Worm (Caenorhabditis elegans): ENCODE results near the gene F56C3.7.

F56C3.7 gene

ce11 chrX:1379391-1379790 lies 8.8 kb upstream of the F56C3.7 start (continued):
- TF ChIP-seq Y67H2A.10 (GFP tag; conservative IDR thresholded peaks at IDR 0.05) (peak; percentile 32), sptf-2 (GFP tag; optimal IDR thresholded peaks at IDR 0.05) (peak; percentile 71), rcor-1 (GFP tag; IDR thresholded peaks at IDR 0.05) (peak; percentile 64), sdz-38 (tag; optimal IDR thresholded peaks at IDR 0.05) (no peak), lir-1 (GFP tag; conservative IDR thresholded peaks at IDR 0.05) (no peak; the same call in 1 of the 2 replicates), F57C9.4 (tag; optimal IDR thresholded peaks at IDR 0.05) (no peak), unc-130 (GFP tag; optimal IDR thresholded peaks at IDR 0.05) (peak; percentile 42), attf-3 (GFP tag; conservative IDR thresholded peaks at IDR 0.05) (no peak), snpc-4 (GFP tag; optimal IDR thresholded peaks at IDR 0.05) (peak; percentile 66), snpc-4 (tag; optimal IDR thresholded peaks at IDR 0.05) (peak in 3 of 4 experiments; percentile 78 to 86 (median 81)), sea-2 (GFP tag; IDR thresholded peaks at IDR 0.05) (no peak), mxl-1 (tag; optimal IDR thresholded peaks at IDR 0.05) (peak; percentile 67), ekl-4 (GFP tag; IDR thresholded peaks at IDR 0.05) (peak; percentile 66), chd-7 (tag; optimal IDR thresholded peaks at IDR 0.05) (peak; percentile 83), nfya-1 (tag; optimal IDR thresholded peaks at IDR 0.05; ENCODE audit: borderline replicate concordance, insufficient read depth) (no peak), lsy-27 (tag; optimal IDR thresholded peaks at IDR 0.05; ENCODE audit: borderline replicate concordance, insufficient read depth) (no peak), ztf-6 (GFP tag; IDR thresholded peaks at IDR 0.05) (peak; percentile 55; the same call in 1 of the 2 replicates), bed-2 (GFP tag; IDR thresholded peaks at IDR 0.05) (no peak), B0035.1 (tag; optimal IDR thresholded peaks at IDR 0.05) (peak; percentile 79), lin-26 (GFP tag; IDR thresholded peaks at IDR 0.05) (peak; percentile 83), ccch-3 (GFP tag; optimal IDR thresholded peaks at IDR 0.05) (no peak), snpc-1.3 (tag; optimal IDR thresholded peaks at IDR 0.05; ENCODE audit: insufficient read depth) (peak; percentile 31), C17E4.6 (GFP tag; IDR thresholded peaks at IDR 0.05) (0 out of 2 replicates have a peak, but pooled peaks have one; percentile 34), somi-1 (GFP tag; optimal IDR thresholded peaks at IDR 0.05) (peak; percentile 51), dpl-1 (GFP tag; optimal IDR thresholded peaks at IDR 0.05) (no peak), unc-62 (GFP tag; optimal IDR thresholded peaks at IDR 0.05) (no peak), die-1 (tag; optimal IDR thresholded peaks at IDR 0.05) (peak; percentile 81), hmg-1.2 (GFP tag; IDR thresholded peaks at IDR 0.05) (peak; percentile 79), F57A8.1 (GFP tag; optimal IDR thresholded peaks at IDR 0.05) (peak; percentile 31), tbx-9 (tag; optimal IDR thresholded peaks at IDR 0.05; ENCODE audit: borderline replicate concordance) (no peak), F55B11.4 (tag; optimal IDR thresholded peaks at IDR 0.05; ENCODE audit: borderline replicate concordance, insufficient read depth) (no peak), B0019.2 (GFP tag; conservative IDR thresholded peaks at IDR 0.05) (no peak; the same call in 1 of the 2 replicates), atf-7 (tag; optimal IDR thresholded peaks at IDR 0.05) (peak; percentile 75), ZK185.1 (tag; optimal IDR thresholded peaks at IDR 0.05; ENCODE audit: poor library complexity, severe bottlenecking) (peak; percentile 77), ceh-58 (GFP tag; IDR thresholded peaks at IDR 0.05) (no peak), snpc-3.4 (tag; optimal IDR thresholded peaks at IDR 0.05) (peak; percentile 18), bed-1 (GFP tag; IDR thresholded peaks at IDR 0.05) (0 out of 2 replicates have a peak, but pooled peaks have one; percentile 57), cebp-2 (GFP tag; IDR thresholded peaks at IDR 0.05) (0 out of 2 replicates have a peak, but pooled peaks have one; percentile 77), him-1 (tag; optimal IDR thresholded peaks at IDR 0.05) (peak; percentile 68), hlh-26 (GFP tag; conservative IDR thresholded peaks at IDR 0.05) (no peak), T26A5.8 (tag; optimal IDR thresholded peaks at IDR 0.05) (peak; percentile 8), tlf-1 (GFP tag; optimal IDR thresholded peaks at IDR 0.05) (peak; percentile 44), egl-44 (GFP tag; IDR thresholded peaks at IDR 0.05) (peak; percentile 90), dox-1 (GFP tag; IDR thresholded peaks at IDR 0.05) (peak; percentile 94), egl-18 (GFP tag; IDR thresholded peaks at IDR 0.05) (peak; percentile 79; the same call in 1 of the 2 replicates), lsl-1 (GFP tag; optimal IDR thresholded peaks at IDR 0.05) (peak; percentile 2), nhr-90 (tag; optimal IDR thresholded peaks at IDR 0.05) (peak; percentile 88)
